Worm (Caenorhabditis elegans) whole organism, mixed stage, embryonic: Measurements from ENCODE around the gene C17G10.1.

Experiments
- M03D4.4 ChIP-seq: sonication (generic microtip); optimal IDR thresholded peaks from 2 replicates; lab custom pipeline; 2017; ENCODE audit warnings: mild to moderate bottlenecking, missing genetic modification characterization, missing compliant biosample characterization
- bed-3 ChIP-seq: fragments of 200-800 bp; sonication (Bioruptor generic); optimal IDR thresholded peaks from 3 replicates; lab custom pipeline; 2018; ENCODE audit warnings: mild to moderate bottlenecking, missing genetic modification characterization, moderate library complexity, missing compliant biosample characterization
- blmp-1 ChIP-seq: fragments of 150-350 bp; optimal IDR thresholded peaks from 2 replicates; lab custom pipeline; 2014; ENCODE audit warnings: missing biosample characterization, missing genetic modification characterization
- ceh-39 ChIP-seq: fragments of 150-350 bp; optimal IDR thresholded peaks from 2 replicates; lab custom pipeline; 2014; ENCODE audit warnings: missing biosample characterization, missing genetic modification characterization
- ceh-43 ChIP-seq: fragments of 200-800 bp; sonication (Bioruptor generic); optimal IDR thresholded peaks from 2 replicates; lab custom pipeline; 2018; ENCODE audit warnings: mild to moderate bottlenecking, missing genetic modification characterization, moderate library complexity, missing compliant biosample characterization
- ceh-83 ChIP-seq: fragments of 200-800 bp; sonication (Bioruptor generic); optimal IDR thresholded peaks from 2 replicates; lab custom pipeline; 2018; ENCODE audit warnings: mild to moderate bottlenecking, missing genetic modification characterization, missing compliant biosample characterization
- ces-1 ChIP-seq: fragments of 150-350 bp; optimal IDR thresholded peaks from 2 replicates; lab custom pipeline; 2014; ENCODE audit warnings: missing biosample characterization, missing genetic modification reagents, missing genetic modification characterization
- cnd-1 ChIP-seq: fragments of 200-800 bp; sonication (Bioruptor generic); optimal IDR thresholded peaks from 2 replicates; lab custom pipeline; 2018; ENCODE audit warnings: mild to moderate bottlenecking, missing genetic modification characterization, missing compliant biosample characterization
- drap-1 ChIP-seq: fragments of 200-800 bp; sonication (Bioruptor generic); optimal IDR thresholded peaks from 3 replicates; lab custom pipeline; 2018; ENCODE audit warnings: mild to moderate bottlenecking, missing genetic modification characterization, missing compliant biosample characterization
- elt-3 ChIP-seq: fragments of 150-350 bp; optimal IDR thresholded peaks from 2 replicates; lab custom pipeline; 2014; ENCODE audit warnings: missing biosample characterization, missing genetic modification characterization
- flh-1 ChIP-seq: fragments of 200-800 bp; sonication (Bioruptor generic); optimal IDR thresholded peaks from 2 replicates; lab custom pipeline; 2018; ENCODE audit warnings: mild to moderate bottlenecking, missing genetic modification characterization, moderate library complexity, missing compliant biosample characterization
- ham-2 ChIP-seq: fragments of 200-800 bp; sonication (Bioruptor generic); optimal IDR thresholded peaks from 2 replicates; lab custom pipeline; 2018; ENCODE audit warnings: mild to moderate bottlenecking, missing genetic modification characterization, missing compliant biosample characterization
- hlh-1 ChIP-seq: fragments of 150-350 bp; optimal IDR thresholded peaks from 2 replicates; lab custom pipeline; 2014; ENCODE audit warnings: missing biosample characterization, missing genetic modification reagents, missing genetic modification characterization
- lin-13 ChIP-seq: fragments of 150-350 bp; optimal IDR thresholded peaks from 2 replicates; lab custom pipeline; 2014; ENCODE audit warnings: missing biosample characterization, missing genetic modification characterization
- lin-32 ChIP-seq: fragments of 200-800 bp; sonication (Bioruptor generic); optimal IDR thresholded peaks from 2 replicates; lab custom pipeline; 2018; ENCODE audit warnings: mild to moderate bottlenecking, missing genetic modification characterization, missing compliant biosample characterization
- lsy-2 ChIP-seq: fragments of 150-350 bp; optimal IDR thresholded peaks from 2 replicates; lab custom pipeline; 2014; ENCODE audit warnings: missing biosample characterization, missing genetic modification characterization
- mab-5 ChIP-seq: fragments of 150-350 bp; optimal IDR thresholded peaks from 2 replicates; lab custom pipeline; 2014; ENCODE audit warnings: missing biosample characterization, missing genetic modification characterization
- mep-1 ChIP-seq: fragments of 150-350 bp; optimal IDR thresholded peaks from 2 replicates; lab custom pipeline; 2017; ENCODE audit warnings: missing biosample characterization, missing genetic modification reagents, missing genetic modification characterization, inconsistent platforms
- mls-2 ChIP-seq: sonication (generic microtip); optimal IDR thresholded peaks from 2 replicates; lab custom pipeline; 2016; ENCODE audit warnings: mild to moderate bottlenecking, missing genetic modification characterization, moderate library complexity, missing compliant biosample characterization
- nhr-2 ChIP-seq: fragments of 150-350 bp; optimal IDR thresholded peaks from 2 replicates; lab custom pipeline; 2014; ENCODE audit warnings: missing biosample characterization, missing genetic modification characterization
- nhr-237 ChIP-seq: fragments of 150-350 bp; optimal IDR thresholded peaks from 2 replicates; lab custom pipeline; 2014; ENCODE audit warnings: missing biosample characterization, missing genetic modification characterization
- nhr-28 ChIP-seq: fragments of 150-350 bp; optimal IDR thresholded peaks from 2 replicates; lab custom pipeline; 2014; ENCODE audit warnings: missing biosample characterization, missing genetic modification characterization
- nhr-76 ChIP-seq: sonication (generic microtip); optimal IDR thresholded peaks from 2 replicates; lab custom pipeline; 2017; ENCODE audit warnings: missing biosample characterization, missing genetic modification characterization
- pha-4 ChIP-seq: fragments of 150-350 bp; optimal IDR thresholded peaks from 2 replicates; lab custom pipeline; 2018; ENCODE audit warnings: missing biosample characterization, missing genetic modification reagents, missing genetic modification characterization
- sem-2 ChIP-seq: fragments of 200-800 bp; sonication (Bioruptor generic); optimal IDR thresholded peaks from 2 replicates; lab custom pipeline; 2018; ENCODE audit warnings: mild to moderate bottlenecking, missing genetic modification characterization, missing compliant biosample characterization
- snpc-4 ChIP-seq: fragments of 150-350 bp; optimal IDR thresholded peaks from 2 replicates; lab custom pipeline; 2014; ENCODE audit warnings: missing biosample characterization, missing genetic modification characterization
- sptf-1 ChIP-seq: sonication (generic microtip); optimal IDR thresholded peaks from 2 replicates; lab custom pipeline; 2017; ENCODE audit warnings: mild to moderate bottlenecking, missing genetic modification characterization, moderate library complexity, missing compliant biosample characterization
- tbx-8 ChIP-seq: fragments of 200-800 bp; sonication (Bioruptor generic); optimal IDR thresholded peaks from 2 replicates; lab custom pipeline; 2018; ENCODE audit warnings: mild to moderate bottlenecking, missing genetic modification characterization, moderate library complexity, missing compliant biosample characterization
- unc-39 ChIP-seq: fragments of 150-350 bp; optimal IDR thresholded peaks from 2 replicates; lab custom pipeline; 2014; ENCODE audit warnings: missing biosample characterization, missing genetic modification characterization
- unc-62 ChIP-seq: fragments of 150-350 bp; optimal IDR thresholded peaks from 2 replicates; lab custom pipeline; 2014; ENCODE audit warnings: missing biosample characterization, missing genetic modification reagents, missing genetic modification characterization
- zip-8 ChIP-seq: fragments of 150-350 bp; optimal IDR thresholded peaks from 2 replicates; lab custom pipeline; 2014; ENCODE audit warnings: missing biosample characterization, missing genetic modification characterization
- ztf-11 ChIP-seq: fragments of 150-350 bp; optimal IDR thresholded peaks from 2 replicates; lab custom pipeline; 2014; ENCODE audit warnings: missing biosample characterization, missing genetic modification characterization

Gene C17G10.1

ce11 chrII:5561392-5561791 lies 35.0 kb upstream of the C17G10.1 start, which contains the start of gene C17C3.3:
TSS of gene C17C3.3 (plus strand) at chrII:5561737.
- TF ChIP-seq M03D4.4 (tag; lab: Kevin White, UChicago) (no peak), snpc-4 (no peak), flh-1 (GFP tag; lab: Kevin White, UChicago) (no peak), ztf-11 (tag; lab: Kevin White, UChicago) (no peak), drap-1 (GFP tag; lab: Kevin White, UChicago) (no peak), nhr-2 (no peak), hlh-1 (tag; lab: Kevin White, UChicago) (no peak), cnd-1 (no peak), nhr-76 (tag; lab: Kevin White, UChicago) (no peak)

ce11 chrII:5565082-5565623 lies 31.2 kb upstream of the C17G10.1 start:
- TF ChIP-seq mab-5 (tag; lab: Kevin White, UChicago) (no peak), drap-1 (GFP tag; lab: Kevin White, UChicago) (no peak), sem-2 (GFP tag; lab: Kevin White, UChicago) (no peak), sptf-1 (tag; lab: Kevin White, UChicago) (no peak), ceh-43 (GFP tag; lab: Kevin White, UChicago) (no peak), blmp-1 (tag; lab: Kevin White, UChicago) (no peak), nhr-76 (tag; lab: Kevin White, UChicago) (no peak), M03D4.4 (tag; lab: Kevin White, UChicago) (no peak), zip-8 (tag; lab: Kevin White, UChicago) (no peak), elt-3 (tag; lab: Kevin White, UChicago) (no peak), tbx-8 (GFP tag; lab: Kevin White, UChicago) (no peak), snpc-4 (no peak), bed-3 (no peak), ceh-83 (GFP tag; lab: Kevin White, UChicago) (no peak), ceh-39 (tag; lab: Kevin White, UChicago) (no peak), lin-13 (tag; lab: Kevin White, UChicago) (no peak), ztf-11 (tag; lab: Kevin White, UChicago) (no peak), nhr-237 (tag; lab: Kevin White, UChicago) (no peak), unc-62 (GFP tag; lab: Kevin White, UChicago) (no peak)

- TF ChIP-seq mep-1 (tag; lab: Kevin White, UChicago) (no peak), ztf-11 (tag; lab: Kevin White, UChicago) (no peak), tbx-8 (GFP tag; lab: Kevin White, UChicago) (no peak), mab-5 (tag; lab: Kevin White, UChicago) (no peak)
- TF ChIP-seq, all 35 proteins: peak for 0
Observed at ce11 chrII:5570272-5570671, 26.1 kb upstream of the C17G10.1 start, which contains the start of the genes C17C3.1 and C17C3.15. TSS of gene C17C3.1 (plus strand) at chrII:5570572. TSS of gene C17C3.15 (plus strand) at chrII:5570654.

- TF ChIP-seq ceh-39 (tag; lab: Kevin White, UChicago) (no peak), flh-1 (GFP tag; lab: Kevin White, UChicago) (no peak), lin-13 (tag; lab: Kevin White, UChicago) (no peak), ztf-11 (tag; lab: Kevin White, UChicago) (no peak), nhr-237 (tag; lab: Kevin White, UChicago) (no peak), pha-4 (tag; lab: Kevin White, UChicago) (no peak), elt-3 (tag; lab: Kevin White, UChicago) (no peak), mab-5 (tag; lab: Kevin White, UChicago) (no peak), sptf-1 (tag; lab: Kevin White, UChicago) (no peak), snpc-4 (no peak), nhr-76 (tag; lab: Kevin White, UChicago) (no peak), zip-8 (tag; lab: Kevin White, UChicago) (no peak), tbx-8 (GFP tag; lab: Kevin White, UChicago) (no peak), ces-1 (GFP tag; lab: Kevin White, UChicago) (no peak), blmp-1 (tag; lab: Kevin White, UChicago) (no peak), hlh-1 (tag; lab: Kevin White, UChicago) (no peak), drap-1 (GFP tag; lab: Kevin White, UChicago) (no peak), ham-2 (GFP tag; lab: Kevin White, UChicago) (no peak), cnd-1 (no peak), ceh-83 (GFP tag; lab: Kevin White, UChicago) (no peak)
Observed at ce11 chrII:5572082-5572746, 24.1 kb upstream of the C17G10.1 start.

ce11 chrII:5574925-5575324 lies 21.4 kb upstream of the C17G10.1 start:
- no peak for TF ChIP-seq tbx-8 (GFP tag; lab: Kevin White, UChicago)
- TF ChIP-seq lin-32 (GFP tag; lab: Kevin White, UChicago): no peak
- no peak for TF ChIP-seq mab-5 (tag; lab: Kevin White, UChicago)
- no peak for TF ChIP-seq sem-2 (GFP tag; lab: Kevin White, UChicago)
- no peak for TF ChIP-seq zip-8 (tag; lab: Kevin White, UChicago)
- no peak for TF ChIP-seq unc-39 (tag; lab: Kevin White, UChicago)
- TF ChIP-seq elt-3 (tag; lab: Kevin White, UChicago): no peak
- no peak for TF ChIP-seq pha-4 (tag; lab: Kevin White, UChicago)
- TF ChIP-seq nhr-28 (tag; lab: Kevin White, UChicago): no peak
- no peak for TF ChIP-seq lsy-2
- TF ChIP-seq mls-2 (tag; lab: Kevin White, UChicago): no peak
- TF ChIP-seq nhr-237 (tag; lab: Kevin White, UChicago): no peak
- TF ChIP-seq unc-62 (GFP tag; lab: Kevin White, UChicago): no peak
- TF ChIP-seq ztf-11 (tag; lab: Kevin White, UChicago): no peak
- no peak for TF ChIP-seq hlh-1 (tag; lab: Kevin White, UChicago)
